Fruit fly (Drosophila melanogaster) whole organism, embryonic: ENCODE measurements around the gene mRRF1.

Source experiments
- Asciz ChIP-seq: fragments of 200-800 bp; sonication (Bioruptor generic); optimal IDR thresholded peaks from 2 replicates; lab custom pipeline; 2017; ENCODE audit warnings: missing biosample characterization, mild to moderate bottlenecking, missing genetic modification characterization, missing genetic modification reagents
- Atf6 ChIP-seq: fragments of 200-800 bp; sonication (Bioruptor generic); IDR thresholded peaks from 2 replicates; pipeline ENCODE4 v1.3.6; 2022; ENCODE audit warnings: missing biosample characterization, missing genetic modification characterization
- C15 ChIP-seq: fragments of 200-800 bp; sonication (Bioruptor generic); IDR thresholded peaks from 3 replicates; pipeline ENCODE4 v1.3.6; 2022; ENCODE audit warnings: missing biosample characterization, missing genetic modification characterization
- CG12219 ChIP-seq: fragments of 200-800 bp; sonication (Bioruptor generic); optimal IDR thresholded peaks from 3 replicates; lab custom pipeline; 2018; ENCODE audit warnings: missing biosample characterization, mild to moderate bottlenecking, missing genetic modification characterization
- CG12236 ChIP-seq: fragments of 200-800 bp; sonication (Bioruptor generic); optimal IDR thresholded peaks from 2 replicates; lab custom pipeline; 2016; ENCODE audit warnings: missing biosample characterization, missing genetic modification characterization
- CG13424 ChIP-seq: fragments of 200-800 bp; sonication (Bioruptor generic); optimal IDR thresholded peaks from 2 replicates; lab custom pipeline; 2019; ENCODE audit warnings: missing biosample characterization, mild to moderate bottlenecking, missing genetic modification characterization, moderate library complexity
- CG17385 ChIP-seq: fragments of 200-800 bp; sonication (Bioruptor generic); optimal IDR thresholded peaks from 3 replicates; lab custom pipeline; 2018; ENCODE audit warnings: missing biosample characterization, mild to moderate bottlenecking, missing genetic modification characterization
- CG1832 ChIP-seq: fragments of 200-800 bp; sonication (Bioruptor generic); optimal IDR thresholded peaks from 2 replicates; lab custom pipeline; 2017; ENCODE audit warnings: missing biosample characterization, mild to moderate bottlenecking, missing genetic modification characterization, inconsistent platforms
- CG2116 ChIP-seq: fragments of 200-800 bp; sonication (Bioruptor generic); optimal IDR thresholded peaks from 3 replicates; lab custom pipeline; 2018; ENCODE audit warnings: missing biosample characterization, mild to moderate bottlenecking, missing genetic modification characterization
- CG30403 ChIP-seq: fragments of 200-800 bp; sonication (Bioruptor generic); optimal IDR thresholded peaks from 3 replicates; lab custom pipeline; 2016; ENCODE audit warnings: missing biosample characterization, missing genetic modification characterization
- CG33557 ChIP-seq: fragments of 200-800 bp; sonication (Bioruptor generic); optimal IDR thresholded peaks from 2 replicates; lab custom pipeline; 2019; ENCODE audit warnings: missing biosample characterization, mild to moderate bottlenecking, missing genetic modification characterization, moderate library complexity
- CG4707 ChIP-seq: fragments of 200-800 bp; sonication (Bioruptor generic); optimal IDR thresholded peaks from 2 replicates; lab custom pipeline; 2018; ENCODE audit warnings: missing biosample characterization, mild to moderate bottlenecking, missing genetic modification characterization, moderate library complexity
- CG6683 ChIP-seq: fragments of 200-800 bp; sonication (Bioruptor generic); optimal IDR thresholded peaks from 2 replicates; lab custom pipeline; 2017; ENCODE audit warnings: missing biosample characterization, mild to moderate bottlenecking, missing genetic modification characterization, missing genetic modification reagents
- CG7839 ChIP-seq: fragments of 200-800 bp; sonication (Bioruptor generic); optimal IDR thresholded peaks from 3 replicates; lab custom pipeline; 2018; ENCODE audit warnings: missing biosample characterization, mild to moderate bottlenecking, missing genetic modification characterization, moderate library complexity
- CG9437 ChIP-seq: fragments of 200-800 bp; sonication (Bioruptor generic); optimal IDR thresholded peaks from 2 replicates; lab custom pipeline; 2018; ENCODE audit warnings: missing biosample characterization, mild to moderate bottlenecking, missing genetic modification characterization
- CG9932 ChIP-seq: fragments of 200-800 bp; sonication (Bioruptor generic); IDR thresholded peaks from 2 replicates; pipeline ENCODE4 v1.3.6; 2022; ENCODE audit warnings: missing biosample characterization, missing genetic modification characterization
- HLH4C ChIP-seq: fragments of 200-800 bp; sonication (Bioruptor generic); IDR thresholded peaks from 3 replicates; pipeline ENCODE4 v1.3.6; 2022; ENCODE audit warnings: missing biosample characterization, missing genetic modification characterization; ENCODE audit not compliant: partially characterized antibody
- Jarid2 ChIP-seq: fragments of 200-800 bp; sonication (Bioruptor generic); optimal IDR thresholded peaks from 3 replicates; lab custom pipeline; 2017; ENCODE audit warnings: mild to moderate bottlenecking, missing biosample characterization, missing genetic modification reagents, missing genetic modification characterization
- MBD-R2 ChIP-seq: fragments of 200-800 bp; sonication (Bioruptor generic); IDR thresholded peaks from 2 replicates; pipeline ENCODE4 v1.3.6; 2022; ENCODE audit warnings: missing biosample characterization, missing genetic modification characterization
- MESR4 ChIP-seq: fragments of 200-800 bp; sonication (Bioruptor generic); optimal IDR thresholded peaks from 2 replicates; lab custom pipeline; 2018; ENCODE audit warnings: missing biosample characterization, mild to moderate bottlenecking, missing genetic modification characterization, moderate library complexity
- NfI ChIP-seq: fragments of 200-800 bp; sonication (Bioruptor generic); optimal IDR thresholded peaks from 3 replicates; lab custom pipeline; 2018; ENCODE audit warnings: missing biosample characterization, mild to moderate bottlenecking, missing genetic modification characterization, moderate library complexity
- Oaz ChIP-seq: fragments of 200-800 bp; sonication (Bioruptor generic); IDR thresholded peaks from 2 replicates; pipeline ENCODE4 v1.3.6; 2022; ENCODE audit warnings: missing biosample characterization, missing genetic modification characterization
- Ravus ChIP-seq: fragments of 200-800 bp; sonication (Bioruptor generic); IDR thresholded peaks from 2 replicates; pipeline ENCODE4 v1.3.6; 2022; ENCODE audit warnings: missing biosample characterization, missing genetic modification characterization
- al ChIP-seq: fragments of 200-800 bp; sonication (Bioruptor generic); IDR thresholded peaks from 2 replicates; pipeline ENCODE4 v1.3.6; 2022; ENCODE audit warnings: missing biosample characterization, missing genetic modification characterization
- bbx ChIP-seq: fragments of 200-800 bp; sonication (Bioruptor generic); IDR thresholded peaks from 2 replicates; pipeline ENCODE4 v1.3.6; 2022; ENCODE audit warnings: missing biosample characterization, missing genetic modification characterization; ENCODE audit not compliant: partially characterized antibody
- cwo ChIP-seq: fragments of 200-800 bp; sonication (Bioruptor generic); optimal IDR thresholded peaks from 3 replicates; lab custom pipeline; 2017; ENCODE audit warnings: missing biosample characterization, missing genetic modification characterization, mild to moderate bottlenecking, moderate library complexity, missing genetic modification reagents
- dysf ChIP-seq: fragments of 200-800 bp; sonication (Bioruptor generic); IDR thresholded peaks from 3 replicates; pipeline ENCODE4 v1.3.6; 2022; ENCODE audit warnings: missing biosample characterization, missing genetic modification characterization
- emc ChIP-seq: fragments of 200-800 bp; sonication (Bioruptor generic); optimal IDR thresholded peaks from 2 replicates; lab custom pipeline; 2016; ENCODE audit warnings: missing biosample characterization, missing genetic modification characterization
- eve ChIP-seq, 2 experiments: fragments of >200 bp; optimal IDR thresholded peaks; 2 replicates each; lab custom pipeline; 2017; ENCODE audit warnings: missing biosample characterization in 2 of 2, missing genetic modification characterization in 2 of 2
- fd3F ChIP-seq: fragments of 200-800 bp; sonication (Bioruptor generic); optimal IDR thresholded peaks from 2 replicates; lab custom pipeline; 2018; ENCODE audit warnings: missing biosample characterization, mild to moderate bottlenecking, missing genetic modification characterization, moderate library complexity
- gem ChIP-seq: fragments of 200-800 bp; sonication (Bioruptor generic); optimal IDR thresholded peaks from 2 replicates; lab custom pipeline; 2019; ENCODE audit warnings: missing biosample characterization, mild to moderate bottlenecking, missing genetic modification characterization, moderate library complexity
- kay ChIP-seq: fragments of 200-800 bp; sonication (Bioruptor generic); optimal IDR thresholded peaks from 2 replicates; lab custom pipeline; 2016; ENCODE audit warnings: missing biosample characterization, missing genetic modification characterization
- lab ChIP-seq: fragments of 200-800 bp; sonication (Bioruptor generic); optimal IDR thresholded peaks from 3 replicates; lab custom pipeline; 2017; ENCODE audit warnings: missing biosample characterization, missing genetic modification characterization, mild to moderate bottlenecking, moderate library complexity, missing genetic modification reagents
- mam ChIP-seq: fragments of 200-800 bp; sonication (Bioruptor generic); optimal IDR thresholded peaks from 3 replicates; lab custom pipeline; 2016; ENCODE audit warnings: missing biosample characterization, missing genetic modification characterization
- mirr ChIP-seq: fragments of 200-800 bp; sonication (Bioruptor generic); optimal IDR thresholded peaks from 3 replicates; lab custom pipeline; 2018; ENCODE audit warnings: missing biosample characterization, mild to moderate bottlenecking, missing genetic modification characterization
- mld ChIP-seq: fragments of 200-800 bp; sonication (Bioruptor generic); IDR thresholded peaks from 3 replicates; pipeline ENCODE4 v1.3.6; 2022; ENCODE audit warnings: missing biosample characterization, missing genetic modification characterization; ENCODE audit not compliant: partially characterized antibody
- nmo ChIP-seq: fragments of 200-800 bp; sonication (Bioruptor generic); optimal IDR thresholded peaks from 2 replicates; lab custom pipeline; 2018; ENCODE audit warnings: missing biosample characterization, mild to moderate bottlenecking, missing genetic modification characterization, moderate library complexity
- nom ChIP-seq: fragments of 200-800 bp; sonication (Bioruptor generic); optimal IDR thresholded peaks from 2 replicates; lab custom pipeline; 2017; ENCODE audit warnings: missing biosample characterization, missing genetic modification characterization, mild to moderate bottlenecking, moderate library complexity, missing genetic modification reagents
- pfk ChIP-seq: fragments of 200-800 bp; sonication (Bioruptor generic); optimal IDR thresholded peaks from 2 replicates; lab custom pipeline; 2018; ENCODE audit warnings: missing biosample characterization, mild to moderate bottlenecking, missing genetic modification characterization, moderate library complexity
- sd ChIP-seq: fragments of 200-800 bp; sonication (Bioruptor generic); optimal IDR thresholded peaks from 3 replicates; lab custom pipeline; 2018; ENCODE audit warnings: missing biosample characterization, mild to moderate bottlenecking, missing genetic modification characterization, moderate library complexity
- sisA ChIP-seq: fragments of 200-800 bp; sonication (Bioruptor generic); IDR thresholded peaks from 2 replicates; pipeline ENCODE4 v1.3.6; 2022; ENCODE audit warnings: missing biosample characterization, missing genetic modification characterization
- slbo ChIP-seq: fragments of 200-800 bp; sonication (Bioruptor generic); IDR thresholded peaks from 2 replicates; pipeline ENCODE4 v1.3.6; 2022; ENCODE audit warnings: missing biosample characterization, missing genetic modification characterization
- so ChIP-seq: fragments of 200-800 bp; sonication (Bioruptor generic); IDR thresholded peaks from 3 replicates; pipeline ENCODE4 v1.3.6; 2022; ENCODE audit warnings: missing biosample characterization, missing genetic modification characterization
- sqz ChIP-seq: fragments of 200-800 bp; sonication (Bioruptor generic); optimal IDR thresholded peaks from 3 replicates; lab custom pipeline; 2018; ENCODE audit warnings: missing biosample characterization, mild to moderate bottlenecking, missing genetic modification characterization
- sr ChIP-seq: fragments of 200-800 bp; sonication (Bioruptor generic); IDR thresholded peaks from 3 replicates; pipeline ENCODE4 v1.3.6; 2022; ENCODE audit warnings: missing biosample characterization, missing genetic modification characterization
- tgo ChIP-seq: fragments of 200-800 bp; sonication (Bioruptor generic); IDR thresholded peaks from 3 replicates; pipeline ENCODE4 v1.3.6; 2022; ENCODE audit warnings: missing biosample characterization, missing genetic modification characterization
- tna ChIP-seq: fragments of 200-800 bp; sonication (Bioruptor generic); IDR thresholded peaks from 2 replicates; pipeline ENCODE4 v1.3.6; 2022; ENCODE audit warnings: missing biosample characterization, missing genetic modification characterization; ENCODE audit not compliant: partially characterized antibody
- trem ChIP-seq: fragments of 200-800 bp; optimal IDR thresholded peaks from 3 replicates; lab custom pipeline; 2019; ENCODE audit warnings: missing biosample characterization, mild to moderate bottlenecking, missing genetic modification characterization, moderate library complexity
- ttk ChIP-seq: fragments of 200-800 bp; sonication (Bioruptor generic); IDR thresholded peaks from 2 replicates; pipeline ENCODE4 v2.1.2; 2022; ENCODE audit warnings: missing biosample characterization, missing genetic modification characterization

The mRRF1 gene

DNA sequence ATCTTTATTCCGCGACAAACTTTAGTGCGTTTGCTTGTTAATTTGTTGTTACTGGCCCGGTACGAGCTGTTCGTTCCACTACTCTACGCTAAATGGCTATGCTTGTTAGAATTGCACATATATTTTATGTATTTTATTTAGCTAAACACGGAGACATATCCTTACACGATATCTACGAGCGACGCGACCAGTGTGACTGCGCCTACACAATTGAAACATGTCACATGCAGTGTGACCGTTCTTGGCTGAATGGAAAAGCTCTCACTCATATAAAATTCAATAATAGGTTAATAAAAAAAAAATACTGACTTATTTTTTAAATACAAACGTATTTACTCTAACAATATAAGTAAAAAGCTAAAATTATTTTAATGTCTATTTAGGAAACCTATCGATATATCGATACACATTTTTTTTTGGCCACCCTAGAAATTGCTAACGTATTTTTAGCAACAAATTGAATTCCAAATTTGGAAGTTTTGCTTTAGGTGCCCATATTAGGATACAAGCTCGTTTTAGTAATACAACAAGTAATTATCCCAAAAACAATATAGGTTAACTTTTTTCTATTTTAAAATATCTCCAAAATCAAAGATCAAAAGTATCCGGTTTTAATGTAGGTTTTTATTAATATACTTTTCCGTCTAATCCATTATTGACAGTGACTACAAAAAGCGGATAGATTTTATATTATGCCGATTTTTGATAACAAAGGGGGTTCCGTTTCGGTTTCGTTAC is 35.0 kb downstream of the mRRF1 start, which contains the start of gene CG4080 (continued):
- TF ChIP-seq dysf (no peak), CG30403 (GFP tag; lab: Kevin White, UChicago) (no peak), cwo (no peak), emc (GFP tag; lab: Kevin White, UChicago) (no peak), tna (GFP tag; lab: Robert Waterston, UW) (peak; percentile 55), CG6683 (no peak), sd (tag; lab: Kevin White, UChicago) (peak; percentile 51), CG4707 (GFP tag; lab: Kevin White, UChicago) (no peak), kay (GFP tag; lab: Kevin White, UChicago) (no peak), Oaz (GFP tag; lab: Robert Waterston, UW) (no peak), Ravus (GFP tag; lab: Robert Waterston, UW) (no peak), sisA (GFP tag; lab: Robert Waterston, UW) (no peak), CG1832 (GFP tag; lab: Kevin White, UChicago) (no peak), CG9932 (GFP tag; lab: Robert Waterston, UW) (no peak; the same call in 1 of the 2 replicates), fd3F (no peak), CG13424 (tag; lab: Kevin White, UChicago) (peak; percentile 17), CG7839 (tag; lab: Kevin White, UChicago) (peak; percentile 15), ttk (GFP tag; lab: Robert Waterston, UW) (no peak), nmo (GFP tag; lab: Kevin White, UChicago) (peak; percentile 66), MESR4 (GFP tag; lab: Kevin White, UChicago) (peak; percentile 89), mam (no peak), mirr (GFP tag; lab: Kevin White, UChicago) (no peak), nom (GFP tag; lab: Kevin White, UChicago) (no peak), lab (GFP tag; lab: Kevin White, UChicago) (peak; percentile 55), CG17385 (GFP tag; lab: Kevin White, UChicago) (peak; percentile 8), CG12219 (GFP tag; lab: Kevin White, UChicago) (no peak), Jarid2 (GFP tag; lab: Kevin White, UChicago) (peak; percentile 86), al (GFP tag; lab: Robert Waterston, UW) (no peak), pfk (no peak), C15 (no peak), slbo (GFP tag; lab: Robert Waterston, UW) (no peak), CG9437 (GFP tag; lab: Kevin White, UChicago) (peak; percentile 54), mld (GFP tag; lab: Robert Waterston, UW) (0 out of 3 replicates have a peak, but pooled peaks have one; percentile 33), HLH4C (GFP tag; lab: Robert Waterston, UW) (peak; percentile 73), CG12236 (GFP tag; lab: Kevin White, UChicago) (no peak), trem (tag; lab: Kevin White, UChicago) (peak; percentile 61), Asciz (GFP tag; lab: Kevin White, UChicago) (no peak), sr (no peak), Atf6 (GFP tag; lab: Robert Waterston, UW) (no peak), CG2116 (peak; percentile 89), sqz (GFP tag; lab: Kevin White, UChicago) (peak; percentile 32), tgo (no peak), MBD-R2 (GFP tag; lab: Robert Waterston, UW) (peak; percentile 25), bbx (GFP tag; lab: Robert Waterston, UW) (peak; percentile 72), so (GFP tag; lab: Robert Waterston, UW) (0 out of 3 replicates have a peak, but pooled peaks have one; percentile 45), CG33557 (peak; percentile 34), NfI (GFP tag; lab: Kevin White, UChicago) (peak; percentile 23), gem (tag; lab: Kevin White, UChicago) (peak; percentile 34), eve (GFP tag; optimal IDR thresholded peaks at IDR 0.05; lab: Kevin White, UChicago) (peak in 1 of 2 experiments; percentile 53)
